Worm (Caenorhabditis elegans) whole organism, L1 larva: Measurements from ENCODE around the gene T02B11.3.

ENCODE experiments used
- C04F5.9 ChIP-seq: sonication (generic microtip); optimal IDR thresholded peaks from 2 replicates; lab custom pipeline; 2016; ENCODE audit warnings: missing genetic modification characterization, missing compliant biosample characterization
- C16A3.4 ChIP-seq: fragments of 150-350 bp; optimal IDR thresholded peaks from 2 replicates; lab custom pipeline; 2014; ENCODE audit warnings: missing biosample characterization, missing genetic modification characterization
- C34B4.2 ChIP-seq: sonication (generic microtip); optimal IDR thresholded peaks from 2 replicates; lab custom pipeline; 2017; ENCODE audit warnings: mild to moderate bottlenecking, missing genetic modification characterization, missing compliant biosample characterization
- F16B12.6 ChIP-seq: fragments of 150-350 bp; optimal IDR thresholded peaks from 2 replicates; lab custom pipeline; 2014; ENCODE audit warnings: missing biosample characterization, missing genetic modification characterization
- Y116A8C.19 ChIP-seq: sonication (generic microtip); optimal IDR thresholded peaks from 2 replicates; lab custom pipeline; 2016; ENCODE audit warnings: missing compliant biosample characterization, missing genetic modification characterization, borderline replicate concordance
- alr-1 ChIP-seq: fragments of 200-800 bp; sonication (Bioruptor generic); optimal IDR thresholded peaks from 2 replicates; lab custom pipeline; 2018; ENCODE audit warnings: borderline replicate concordance, mild to moderate bottlenecking, missing genetic modification characterization, missing compliant biosample characterization
- ceh-63 ChIP-seq: fragments of 200-800 bp; sonication (Bioruptor generic); optimal IDR thresholded peaks from 2 replicates; lab custom pipeline; 2018; ENCODE audit warnings: mild to moderate bottlenecking, missing genetic modification characterization, missing compliant biosample characterization
- ceh-8 ChIP-seq: fragments of 200-800 bp; sonication (Bioruptor generic); optimal IDR thresholded peaks from 2 replicates; lab custom pipeline; 2018; ENCODE audit warnings: mild to moderate bottlenecking, missing genetic modification characterization, moderate library complexity, missing compliant biosample characterization
- ceh-82 ChIP-seq, 3 experiments: fragments of 150-350 bp in 1 of 3; sonication (generic microtip) in 2 of 3; optimal IDR thresholded peaks; 2 replicates each; lab custom pipeline; 2014 to 2017; ENCODE audit warnings: missing biosample characterization in 3 of 3, missing genetic modification characterization in 3 of 3
- ceh-88 ChIP-seq: fragments of 200-800 bp; sonication (Bioruptor generic); IDR thresholded peaks from 2 replicates; pipeline ENCODE4 v1.3.6; 2022; ENCODE audit warnings: missing genetic modification characterization, missing compliant biosample characterization
- ces-1 ChIP-seq: fragments of 150-350 bp; optimal IDR thresholded peaks from 2 replicates; lab custom pipeline; 2014; ENCODE audit warnings: missing biosample characterization, missing genetic modification reagents, missing genetic modification characterization
- dpl-1 ChIP-seq, 3 experiments: fragments of 150-350 bp in 2 of 3; sonication (generic microtip) in 1 of 3; optimal IDR thresholded peaks; 2 replicates each; lab custom pipeline; 2014 to 2017; ENCODE audit warnings: missing biosample characterization in 3 of 3, missing genetic modification characterization in 3 of 3, missing genetic modification reagents in 3 of 3
- dsc-1 ChIP-seq: sonication (generic microtip); optimal IDR thresholded peaks from 2 replicates; lab custom pipeline; 2016; ENCODE audit warnings: mild to moderate bottlenecking, missing genetic modification characterization, missing compliant biosample characterization
- efl-3 ChIP-seq: fragments of 200-800 bp; sonication (Bioruptor generic); optimal IDR thresholded peaks from 2 replicates; lab custom pipeline; 2018; ENCODE audit warnings: mild to moderate bottlenecking, missing genetic modification characterization, missing compliant biosample characterization
- egl-27 ChIP-seq, 2 experiments: fragments of 150-350 bp in 1 of 2; sonication (generic microtip); optimal IDR thresholded peaks; 3 replicates each; lab custom pipeline; 2017 to 2018; ENCODE audit warnings: missing biosample characterization in 2 of 2, missing genetic modification characterization in 2 of 2, missing genetic modification reagents in 2 of 2
- elt-2 ChIP-seq: sonication (generic microtip); optimal IDR thresholded peaks from 2 replicates; lab custom pipeline; 2016; ENCODE audit warnings: missing genetic modification characterization, mild to moderate bottlenecking, inconsistent platforms, missing compliant biosample characterization, missing genetic modification reagents
- fkh-10 ChIP-seq: sonication (generic microtip); optimal IDR thresholded peaks from 2 replicates; lab custom pipeline; 2017; ENCODE audit warnings: missing biosample characterization, missing genetic modification reagents, missing genetic modification characterization
- fos-1 ChIP-seq: fragments of 150-350 bp; optimal IDR thresholded peaks from 2 replicates; lab custom pipeline; 2014; ENCODE audit warnings: missing biosample characterization, missing genetic modification characterization
- grh-1 ChIP-seq: fragments of 200-800 bp; sonication (Bioruptor generic); IDR thresholded peaks from 2 replicates; pipeline ENCODE4 v1.3.6; 2022; ENCODE audit warnings: missing genetic modification reagents, missing genetic modification characterization, missing compliant biosample characterization
- irx-1 ChIP-seq: sonication (generic microtip); optimal IDR thresholded peaks from 2 replicates; lab custom pipeline; 2016; ENCODE audit warnings: missing genetic modification characterization, missing compliant biosample characterization
- isw-1 ChIP-seq: fragments of 200-800 bp; sonication (Bioruptor generic); IDR thresholded peaks from 2 replicates; pipeline ENCODE4 v1.3.6; 2022; ENCODE audit warnings: missing genetic modification characterization, missing compliant biosample characterization
- jun-1 ChIP-seq: fragments of 150-350 bp; optimal IDR thresholded peaks from 2 replicates; lab custom pipeline; 2014; ENCODE audit warnings: missing biosample characterization, missing genetic modification reagents, missing genetic modification characterization
- lin-15B ChIP-seq: fragments of 150-350 bp; sonication (generic microtip); optimal IDR thresholded peaks from 3 replicates; lab custom pipeline; 2014; ENCODE audit warnings: missing biosample characterization, missing genetic modification characterization
- lin-35 ChIP-seq, 2 experiments: fragments of 150-350 bp; optimal IDR thresholded peaks; 2 replicates each; lab custom pipeline; 2014; ENCODE audit warnings: missing biosample characterization in 2 of 2, missing genetic modification characterization in 2 of 2, missing genetic modification reagents in 2 of 2
- lin-39 ChIP-seq: fragments of 150-350 bp; optimal IDR thresholded peaks from 2 replicates; lab custom pipeline; 2014; ENCODE audit warnings: missing biosample characterization, missing genetic modification reagents, missing genetic modification characterization
- mab-9 ChIP-seq: fragments of 200-800 bp; sonication (Bioruptor generic); IDR thresholded peaks from 2 replicates; pipeline ENCODE4 v1.3.6; 2022; ENCODE audit warnings: missing genetic modification reagents, missing genetic modification characterization, missing compliant biosample characterization
- mep-1 ChIP-seq: fragments of 150-350 bp; optimal IDR thresholded peaks from 2 replicates; lab custom pipeline; 2014; ENCODE audit warnings: missing biosample characterization, missing genetic modification characterization
- nhr-12 ChIP-seq: sonication (generic microtip); optimal IDR thresholded peaks from 2 replicates; lab custom pipeline; 2017; ENCODE audit warnings: missing biosample characterization, missing genetic modification characterization
- nhr-20 ChIP-seq: sonication (generic microtip); optimal IDR thresholded peaks from 2 replicates; lab custom pipeline; 2016; ENCODE audit warnings: mild to moderate bottlenecking, missing genetic modification characterization, missing compliant biosample characterization
- nhr-71 ChIP-seq: sonication (generic microtip); optimal IDR thresholded peaks from 2 replicates; lab custom pipeline; 2016; ENCODE audit warnings: mild to moderate bottlenecking, missing genetic modification characterization, moderate library complexity, missing compliant biosample characterization
- nhr-85 ChIP-seq: sonication (generic microtip); peaks from one replicate; lab custom pipeline; 2016; ENCODE audit warnings: missing genetic modification characterization, inconsistent platforms, missing compliant biosample characterization
- nhr-90 ChIP-seq: sonication (generic microtip); optimal IDR thresholded peaks from 2 replicates; lab custom pipeline; 2016; ENCODE audit warnings: mild to moderate bottlenecking, missing genetic modification characterization, missing compliant biosample characterization; ENCODE audit not compliant: poor library complexity
- skn-1 ChIP-seq: fragments of 150-350 bp; optimal IDR thresholded peaks from 2 replicates; lab custom pipeline; 2014; ENCODE audit warnings: missing biosample characterization, missing genetic modification characterization
- snpc-4 ChIP-seq: fragments of 150-350 bp; optimal IDR thresholded peaks from 2 replicates; lab custom pipeline; 2014; ENCODE audit warnings: missing biosample characterization, missing genetic modification characterization
- snu-23 ChIP-seq: sonication (generic microtip); optimal IDR thresholded peaks from 2 replicates; lab custom pipeline; 2016; ENCODE audit warnings: missing genetic modification characterization, missing compliant biosample characterization
- sox-4 ChIP-seq: sonication (generic microtip); optimal IDR thresholded peaks from 2 replicates; lab custom pipeline; 2016; ENCODE audit warnings: missing genetic modification characterization, missing compliant biosample characterization
- sup-37 ChIP-seq: fragments of 200-800 bp; sonication (Bioruptor generic); optimal IDR thresholded peaks from 2 replicates; lab custom pipeline; 2018; ENCODE audit warnings: mild to moderate bottlenecking, missing genetic modification characterization, missing compliant biosample characterization
- swsn-7 ChIP-seq: sonication (generic microtip); optimal IDR thresholded peaks from 2 replicates; lab custom pipeline; 2016; ENCODE audit warnings: missing genetic modification characterization, missing compliant biosample characterization
- tbx-2 ChIP-seq: sonication (generic microtip); optimal IDR thresholded peaks from 2 replicates; lab custom pipeline; 2016; ENCODE audit warnings: missing genetic modification characterization, missing compliant biosample characterization
- tlp-1 ChIP-seq: fragments of 150-350 bp; optimal IDR thresholded peaks from 2 replicates; lab custom pipeline; 2014; ENCODE audit warnings: missing biosample characterization, missing genetic modification characterization
- unc-62 ChIP-seq: fragments of 150-350 bp; optimal IDR thresholded peaks from 2 replicates; lab custom pipeline; 2014; ENCODE audit warnings: missing biosample characterization, missing genetic modification reagents, missing genetic modification characterization
- unc-98 ChIP-seq: fragments of 200-800 bp; sonication (Bioruptor generic); IDR thresholded peaks from 2 replicates; pipeline ENCODE4 v1.3.6; 2022; ENCODE audit warnings: missing genetic modification characterization, missing compliant biosample characterization
- vab-15 ChIP-seq: sonication (generic microtip); optimal IDR thresholded peaks from 2 replicates; lab custom pipeline; 2017; ENCODE audit warnings: missing genotype, mild to moderate bottlenecking, missing genetic modification characterization, missing compliant biosample characterization
- zag-1 ChIP-seq: fragments of 150-350 bp; optimal IDR thresholded peaks from 2 replicates; lab custom pipeline; 2014; ENCODE audit warnings: missing biosample characterization, missing genetic modification characterization
- zip-4 ChIP-seq: fragments of 200-800 bp; sonication (Bioruptor generic); optimal IDR thresholded peaks from 2 replicates; lab custom pipeline; 2018; ENCODE audit warnings: mild to moderate bottlenecking, missing genetic modification characterization, moderate library complexity, missing compliant biosample characterization

Gene T02B11.3

ce11 chrV:884324-884723 lies 17.7 kb upstream of the T02B11.3 start, which contains the start of gene srj-38:
srj-38 (minus strand) TSS chrV:884424.
- TF ChIP-seq elt-2 (no peak), sox-4 (tag; lab: Kevin White, UChicago) (no peak), vab-15 (no peak), nhr-85 (tag; lab: Kevin White, UChicago) (no peak), skn-1 (tag; lab: Kevin White, UChicago) (no peak), sup-37 (GFP tag; lab: Kevin White, UChicago) (no peak), efl-3 (GFP tag; lab: Kevin White, UChicago) (no peak), swsn-7 (tag; lab: Kevin White, UChicago) (no peak), dpl-1 (GFP tag; optimal IDR thresholded peaks at IDR 0.05; lab: Kevin White, UChicago) (no peak), lin-39 (tag; lab: Kevin White, UChicago) (no peak), ceh-88 (no peak), lin-35 (GFP tag; optimal IDR thresholded peaks at IDR 0.05; lab: Kevin White, UChicago) (no peak), lin-15B (no peak), snpc-4 (tag; lab: Kevin White, UChicago) (no peak), jun-1 (tag; lab: Kevin White, UChicago) (no peak)
- TF ChIP-seq, all 84 proteins: peak for 0

- no peak for TF ChIP-seq C16A3.4 (tag; lab: Kevin White, UChicago)
- TF ChIP-seq fos-1 (tag; lab: Kevin White, UChicago), result no peak
- no peak for TF ChIP-seq lin-15B
- no peak for TF ChIP-seq zag-1
- no peak for TF ChIP-seq lin-35 (GFP tag; optimal IDR thresholded peaks at IDR 0.05; lab: Kevin White, UChicago)
- TF ChIP-seq dsc-1 (tag; lab: Kevin White, UChicago), result no peak
- no peak for TF ChIP-seq egl-27 (tag; optimal IDR thresholded peaks at IDR 0.05; lab: Kevin White, UChicago)
- no peak for TF ChIP-seq grh-1 (GFP tag; lab: Robert Waterston, UW)
- TF ChIP-seq unc-62 (GFP tag; lab: Kevin White, UChicago), result no peak
- TF ChIP-seq tbx-2 (tag; lab: Kevin White, UChicago), result no peak
- no peak for TF ChIP-seq Y116A8C.19 (tag; lab: Kevin White, UChicago)
- no peak for TF ChIP-seq unc-98 (GFP tag; lab: Robert Waterston, UW)
- no peak for TF ChIP-seq C34B4.2
- no peak for TF ChIP-seq swsn-7 (tag; lab: Kevin White, UChicago)
- no peak for TF ChIP-seq F16B12.6
- no peak for TF ChIP-seq ceh-82 (tag; optimal IDR thresholded peaks at IDR 0.05; lab: Kevin White, UChicago)
- TF ChIP-seq isw-1 (GFP tag; lab: Robert Waterston, UW), result no peak
- TF ChIP-seq tlp-1 (tag; lab: Kevin White, UChicago), result no peak
- TF ChIP-seq irx-1 (tag; lab: Kevin White, UChicago), result no peak
Observed at ce11 chrV:879171-879570, 12.5 kb upstream of the T02B11.3 start, which contains the start of gene srg-53. srg-53 (plus strand) TSS chrV:879471.

ce11 chrV:878567-878966 lies 11.9 kb upstream of the T02B11.3 start, which contains the start of gene T02B11.8:
T02B11.8 (minus strand) TSS chrV:878667.
- TF ChIP-seq ces-1 (GFP tag; lab: Kevin White, UChicago) (no peak), nhr-71 (no peak), C04F5.9 (tag; lab: Kevin White, UChicago) (no peak), nhr-12 (no peak), Y116A8C.19 (tag; lab: Kevin White, UChicago) (no peak)

ce11 chrV:875945-876344 lies 9.3 kb upstream of the T02B11.3 start, which contains the start of gene T02B11.9:
T02B11.9 (plus strand) TSS chrV:876245.
- TF ChIP-seq fkh-10 (no peak), snu-23 (no peak), zip-4 (GFP tag; lab: Kevin White, UChicago) (no peak), ceh-63 (GFP tag; lab: Kevin White, UChicago) (no peak), mep-1 (tag; lab: Kevin White, UChicago) (no peak), ceh-8 (GFP tag; lab: Kevin White, UChicago) (no peak), nhr-20 (tag; lab: Kevin White, UChicago) (no peak), alr-1 (no peak), mab-9 (GFP tag; lab: Robert Waterston, UW) (no peak), ceh-88 (no peak), nhr-90 (no peak)
